Worm (Caenorhabditis elegans) whole organism, L3 larva: ENCODE measurements around the gene F32D1.7.
A peak's percentile ranks its signal among the peaks of the same experiment; 100 is the strongest.

ENCODE experiments used
- R02D3.7 ChIP-seq: fragments of 150-350 bp; optimal IDR thresholded peaks from 2 replicates; lab custom pipeline; 2014; ENCODE audit warnings: missing biosample characterization, missing genetic modification characterization
- ama-1 ChIP-seq: fragments of 150-350 bp; optimal IDR thresholded peaks from 2 replicates; lab custom pipeline; 2018
- ceh-16 ChIP-seq: sonication (generic microtip); optimal IDR thresholded peaks from 2 replicates; lab custom pipeline; 2017; ENCODE audit warnings: missing biosample characterization, missing genetic modification characterization
- ceh-28 ChIP-seq: fragments of 150-350 bp; optimal IDR thresholded peaks from 2 replicates; lab custom pipeline; 2014; ENCODE audit warnings: missing biosample characterization, missing genetic modification reagents, missing genetic modification characterization
- ceh-82 ChIP-seq: fragments of 150-350 bp; optimal IDR thresholded peaks from 2 replicates; lab custom pipeline; 2014; ENCODE audit warnings: missing biosample characterization, missing genetic modification characterization
- egl-27 ChIP-seq: sonication (generic microtip); optimal IDR thresholded peaks from 4 replicates; lab custom pipeline; 2017; ENCODE audit warnings: missing biosample characterization, missing genetic modification reagents, missing genetic modification characterization
- egl-5 ChIP-seq: fragments of 150-350 bp; optimal IDR thresholded peaks from 2 replicates; lab custom pipeline; 2017; ENCODE audit warnings: missing biosample characterization, missing genetic modification reagents, missing genetic modification characterization, inconsistent platforms
- elt-1 ChIP-seq: fragments of 150-350 bp; optimal IDR thresholded peaks from 2 replicates; lab custom pipeline; 2014; ENCODE audit warnings: missing biosample characterization, missing genetic modification characterization
- elt-2 ChIP-seq: sonication (generic microtip); optimal IDR thresholded peaks from 2 replicates; lab custom pipeline; 2016; ENCODE audit warnings: missing genetic modification reagents, mild to moderate bottlenecking, missing genetic modification characterization, missing compliant biosample characterization
- elt-3 ChIP-seq, 3 experiments: fragments of 150-350 bp in 1 of 3; sonication (generic microtip) in 2 of 3; optimal IDR thresholded peaks; 2 replicates in 2 of 3; 4 replicates in 1 of 3; lab custom pipeline; 2014 to 2017; ENCODE audit warnings: missing biosample characterization in 3 of 3, missing genetic modification characterization in 3 of 3
- eor-1 ChIP-seq, 2 experiments: fragments of 150-350 bp; optimal IDR thresholded peaks; 2 replicates each; lab custom pipeline; 2014 to 2018; ENCODE audit warnings: missing biosample characterization in 2 of 2, missing genetic modification characterization in 2 of 2
- fkh-10 ChIP-seq: sonication (generic microtip); optimal IDR thresholded peaks from 2 replicates; lab custom pipeline; 2017; ENCODE audit warnings: missing biosample characterization, missing genetic modification reagents, missing genetic modification characterization
- fkh-2 ChIP-seq: fragments of 150-350 bp; optimal IDR thresholded peaks from 2 replicates; lab custom pipeline; 2014; ENCODE audit warnings: missing biosample characterization, missing genetic modification reagents, missing genetic modification characterization
- fos-1 ChIP-seq: fragments of 150-350 bp; optimal IDR thresholded peaks from 2 replicates; lab custom pipeline; 2014; ENCODE audit warnings: missing biosample characterization, missing genetic modification characterization
- jun-1 ChIP-seq: fragments of 150-350 bp; optimal IDR thresholded peaks from 2 replicates; lab custom pipeline; 2014; ENCODE audit warnings: missing biosample characterization, missing genetic modification reagents, missing genetic modification characterization
- lin-15B ChIP-seq: fragments of 150-350 bp; optimal IDR thresholded peaks from 2 replicates; lab custom pipeline; 2014; ENCODE audit warnings: missing biosample characterization, missing genetic modification characterization
- lin-39 ChIP-seq: fragments of 150-350 bp; optimal IDR thresholded peaks from 2 replicates; lab custom pipeline; 2018; ENCODE audit warnings: missing biosample characterization, missing genetic modification reagents, missing genetic modification characterization
- mdl-1 ChIP-seq: fragments of 150-350 bp; optimal IDR thresholded peaks from 2 replicates; lab custom pipeline; 2014; ENCODE audit warnings: missing biosample characterization, missing genetic modification characterization
- nhr-11 ChIP-seq: fragments of 150-350 bp; optimal IDR thresholded peaks from 2 replicates; lab custom pipeline; 2014; ENCODE audit warnings: missing biosample characterization, missing genetic modification characterization
- nhr-12 ChIP-seq: fragments of 150-350 bp; optimal IDR thresholded peaks from 2 replicates; lab custom pipeline; 2014; ENCODE audit warnings: missing biosample characterization, missing genetic modification characterization
- nhr-237 ChIP-seq: fragments of 150-350 bp; optimal IDR thresholded peaks from 2 replicates; lab custom pipeline; 2014; ENCODE audit warnings: missing biosample characterization, missing genetic modification characterization
- nhr-28 ChIP-seq: fragments of 150-350 bp; optimal IDR thresholded peaks from 2 replicates; lab custom pipeline; 2014; ENCODE audit warnings: missing biosample characterization, missing genetic modification characterization
- nhr-43 ChIP-seq: sonication (generic microtip); optimal IDR thresholded peaks from 2 replicates; lab custom pipeline; 2016; ENCODE audit warnings: mild to moderate bottlenecking, missing genetic modification characterization, missing compliant biosample characterization; ENCODE audit not compliant: poor library complexity, severe bottlenecking
- nhr-76 ChIP-seq: fragments of 150-350 bp; sonication (generic microtip); optimal IDR thresholded peaks from 5 replicates; lab custom pipeline; 2014; ENCODE audit warnings: missing biosample characterization, missing genetic modification characterization
- pha-4 ChIP-seq: fragments of 150-350 bp; optimal IDR thresholded peaks from 2 replicates; lab custom pipeline; 2014; ENCODE audit warnings: missing biosample characterization, missing genetic modification reagents, missing genetic modification characterization
- snpc-4 ChIP-seq: fragments of 150-350 bp; optimal IDR thresholded peaks from 2 replicates; lab custom pipeline; 2014; ENCODE audit warnings: missing biosample characterization, missing genetic modification characterization
- tbx-2 ChIP-seq: sonication (generic microtip); optimal IDR thresholded peaks from 2 replicates; lab custom pipeline; 2016; ENCODE audit warnings: mild to moderate bottlenecking, missing genetic modification characterization, missing compliant biosample characterization

Gene F32D1.7

DNA sequence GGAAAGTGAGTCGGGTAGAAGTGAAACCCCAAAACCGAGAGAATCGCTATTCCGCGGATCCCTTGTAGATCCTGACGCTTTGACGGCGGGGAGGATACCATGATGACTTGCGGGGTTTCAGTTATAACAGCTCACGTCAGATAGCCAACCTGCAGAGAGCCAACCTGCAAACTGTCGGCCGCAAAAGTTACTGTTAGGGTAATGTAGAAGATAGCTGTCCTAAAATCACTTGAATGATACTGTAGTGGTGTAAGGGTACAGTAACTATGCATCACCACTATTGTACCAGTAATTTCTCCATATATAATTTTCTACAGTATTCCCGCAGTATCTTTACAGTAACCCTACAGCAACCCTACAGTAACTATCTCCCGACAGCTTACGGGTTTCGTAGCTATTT lies 43.5 kb downstream of the F32D1.7 start, which contains the start of gene oac-12:
TSS of gene oac-12 (minus strand) at position 101 of the 400 bp plus-strand sequence.
- TF ChIP-seq jun-1 (tag; lab: Kevin White, UChicago) (no peak), nhr-76 (no peak), R02D3.7 (tag; lab: Kevin White, UChicago) (no peak), ceh-28 (no peak), nhr-237 (tag; lab: Kevin White, UChicago) (no peak), nhr-11 (tag; lab: Kevin White, UChicago) (no peak), elt-2 (tag; lab: Kevin White, UChicago) (no peak), pha-4 (tag; lab: Kevin White, UChicago) (no peak), mdl-1 (tag; lab: Kevin White, UChicago) (no peak), tbx-2 (tag; lab: Kevin White, UChicago) (no peak)

DNA sequence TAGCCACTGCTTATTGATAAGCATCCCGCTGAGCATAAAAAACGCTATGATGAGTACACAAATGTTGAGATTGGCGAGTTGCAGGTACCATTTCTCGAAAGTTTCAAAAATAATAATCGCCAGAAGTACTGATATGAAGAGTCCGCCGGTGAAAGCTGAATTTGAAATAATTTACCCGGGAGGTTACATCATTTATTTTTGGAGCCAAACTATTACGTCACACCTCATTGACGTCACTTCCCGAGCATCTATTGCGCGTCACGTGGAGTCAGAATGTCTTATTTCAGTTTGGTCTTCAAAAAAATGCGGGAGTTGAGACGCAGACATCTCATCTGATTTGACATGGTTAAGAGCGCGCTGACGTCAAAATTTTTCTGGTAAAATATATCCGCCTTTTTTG lies 45.2 kb downstream of the F32D1.7 start:
- TF ChIP-seq lin-15B: no peak
- no peak for TF ChIP-seq ceh-82
- no peak for TF ChIP-seq elt-1
- no peak for TF ChIP-seq nhr-12 (tag; lab: Kevin White, UChicago)
- TF ChIP-seq fkh-10: no peak
- no peak for TF ChIP-seq ama-1 (lab: Kevin White, UChicago)
- TF ChIP-seq nhr-237 (tag; lab: Kevin White, UChicago): no peak
- TF ChIP-seq lin-39 (tag; lab: Kevin White, UChicago): no peak
- TF ChIP-seq ceh-16 (tag; lab: Kevin White, UChicago): no peak
- no peak for TF ChIP-seq elt-3 (tag; optimal IDR thresholded peaks at IDR 0.05; lab: Kevin White, UChicago)
- TF ChIP-seq snpc-4 (tag; lab: Kevin White, UChicago): no peak
- no peak for TF ChIP-seq ceh-28
- TF ChIP-seq R02D3.7 (tag; lab: Kevin White, UChicago): no peak
- TF ChIP-seq nhr-28 (tag; lab: Kevin White, UChicago): no peak
- TF ChIP-seq eor-1 (tag; optimal IDR thresholded peaks at IDR 0.05; lab: Kevin White, UChicago): no peak
- TF ChIP-seq pha-4 (tag; lab: Kevin White, UChicago): no peak
- no peak for TF ChIP-seq egl-27 (tag; lab: Kevin White, UChicago)
- no peak for TF ChIP-seq nhr-43 (tag; lab: Kevin White, UChicago)
- no peak for TF ChIP-seq fos-1 (tag; lab: Kevin White, UChicago)

DNA sequence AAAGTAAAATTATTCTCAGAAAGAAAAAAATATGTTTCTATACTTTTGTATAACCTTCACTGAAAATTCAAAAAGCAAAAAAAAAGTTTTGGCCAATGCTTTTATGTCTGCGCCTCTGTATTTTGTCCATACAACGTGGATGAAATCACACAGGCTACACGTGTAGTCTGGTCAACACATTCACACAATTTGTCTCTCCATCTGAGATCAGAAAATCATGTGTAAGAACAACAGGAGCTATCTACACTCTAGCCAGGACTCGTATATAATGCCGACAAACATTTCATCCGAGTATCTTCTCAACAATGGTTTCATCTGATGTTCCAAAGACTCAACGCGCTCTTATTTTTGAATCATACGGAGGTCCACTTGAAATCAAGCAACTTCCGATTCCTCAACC lies 49.1 kb downstream of the F32D1.7 start, which contains the start of gene D2063.1:
TSS of gene D2063.1 (plus strand) at position 281 of the 400 bp plus-strand sequence.
- no peak for TF ChIP-seq egl-27 (tag; lab: Kevin White, UChicago)
- TF ChIP-seq nhr-11 (tag; lab: Kevin White, UChicago): peak; percentile 51

DNA sequence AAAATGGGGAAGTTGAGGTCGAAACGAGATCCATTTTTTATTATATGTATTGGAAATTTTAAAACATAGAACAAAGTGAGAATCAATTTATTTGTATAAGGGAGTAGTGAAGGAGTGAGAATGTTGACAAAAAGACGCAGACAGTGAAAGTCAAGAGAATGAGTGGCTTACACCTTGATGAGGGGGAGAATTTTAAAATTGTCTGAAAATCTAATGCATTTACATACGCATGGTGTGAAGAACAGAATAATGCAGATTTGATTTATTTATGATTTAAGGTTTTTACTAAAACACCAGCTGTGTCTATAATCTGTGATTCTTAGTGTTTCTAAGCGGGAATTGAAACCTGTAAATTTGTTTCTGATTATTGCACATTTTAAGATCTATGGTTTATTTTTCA lies 50.6 kb downstream of the F32D1.7 start, which contains the start of gene nhr-125:
TSS of gene nhr-125 (minus strand) at position 101 of the 400 bp plus-strand sequence.
- TF ChIP-seq egl-5 (tag; lab: Kevin White, UChicago) (no peak), elt-1 (no peak), pha-4 (tag; lab: Kevin White, UChicago) (peak; percentile 56), fkh-2 (tag; lab: Kevin White, UChicago) (no peak)
